Worm (Caenorhabditis elegans): ENCODE measurements around the gene ttr-21.

The ttr-21 gene

ce11 chrV:13880163-13880562, 26.0 kb upstream of the ttr-21 start:
- no peak for TF ChIP-seq odd-2 (tag; optimal IDR thresholded peaks at IDR 0.05)
- TF ChIP-seq unc-42 (tag; optimal IDR thresholded peaks at IDR 0.05): peak; percentile 18

ce11 chrV:13879241-13879640, 25.0 kb upstream of the ttr-21 start, which contains the start of gene lbp-7:
lbp-7 (plus strand) TSS chrV:13879552.
- TF ChIP-seq C08G9.2 (tag; optimal IDR thresholded peaks at IDR 0.05): no peak
- TF ChIP-seq ceh-31 (tag; optimal IDR thresholded peaks at IDR 0.05): no peak
- TF ChIP-seq pqm-1 (tag; optimal IDR thresholded peaks at IDR 0.05): no peak
- no peak for TF ChIP-seq npax-4 (tag; optimal IDR thresholded peaks at IDR 0.05)
- no peak for TF ChIP-seq T23F11.4 (GFP tag; optimal IDR thresholded peaks at IDR 0.05)
- TF ChIP-seq ahr-1 (tag; optimal IDR thresholded peaks at IDR 0.05): no peak
- TF ChIP-seq dmd-4 (tag; optimal IDR thresholded peaks at IDR 0.05; ENCODE audit: borderline replicate concordance): no peak
- TF ChIP-seq nfya-1 (tag; optimal IDR thresholded peaks at IDR 0.05): no peak

ce11 chrV:13878226-13878625, 24.0 kb upstream of the ttr-21 start:
- TF ChIP-seq hlh-15 (tag; optimal IDR thresholded peaks at IDR 0.05) (no peak), rnt-1 (tag; optimal IDR thresholded peaks at IDR 0.05) (no peak), unc-86 (tag; optimal IDR thresholded peaks at IDR 0.05) (no peak), C08G9.2 (tag; optimal IDR thresholded peaks at IDR 0.05) (no peak), dmd-4 (tag; optimal IDR thresholded peaks at IDR 0.05; ENCODE audit: borderline replicate concordance) (no peak), ceh-48 (tag; optimal IDR thresholded peaks at IDR 0.05) (no peak), C38D4.7 (GFP tag; optimal IDR thresholded peaks at IDR 0.05) (no peak), fax-1 (tag; optimal IDR thresholded peaks at IDR 0.05) (no peak), unc-3 (GFP tag; conservative IDR thresholded peaks at IDR 0.05) (no peak), unc-3 (tag; optimal IDR thresholded peaks at IDR 0.05) (no peak)

- TF ChIP-seq hlh-8 (tag; optimal IDR thresholded peaks at IDR 0.05) (no peak), ceh-30 (tag; optimal IDR thresholded peaks at IDR 0.05) (no peak), ceh-22 (tag; optimal IDR thresholded peaks at IDR 0.05) (no peak), lin-11 (tag; optimal IDR thresholded peaks at IDR 0.05) (no peak)
Observed at ce11 chrV:13876529-13876928, 22.3 kb upstream of the ttr-21 start, which contains the start of gene T22G5.1. T22G5.1 (plus strand) TSS chrV:13876829.

- TF ChIP-seq madf-2 (tag; optimal IDR thresholded peaks at IDR 0.05): no peak
Observed at ce11 chrV:13873323-13873722, 19.1 kb upstream of the ttr-21 start.

ce11 chrV:13872895-13873294, 18.7 kb upstream of the ttr-21 start, which contains the start of gene cpt-5:
cpt-5 (plus strand) TSS chrV:13873195.
- TF ChIP-seq F13H6.1 (tag; optimal IDR thresholded peaks at IDR 0.05) (no peak), rnt-1 (tag; optimal IDR thresholded peaks at IDR 0.05) (no peak), nhr-232 (tag; optimal IDR thresholded peaks at IDR 0.05) (no peak), hlh-8 (tag; optimal IDR thresholded peaks at IDR 0.05) (no peak), lim-6 (tag; optimal IDR thresholded peaks at IDR 0.05) (no peak), fax-1 (tag; optimal IDR thresholded peaks at IDR 0.05) (no peak), C38D4.7 (GFP tag; optimal IDR thresholded peaks at IDR 0.05) (no peak), ama-1 (optimal IDR thresholded peaks at IDR 0.05) (no peak), elt-2 (tag; optimal IDR thresholded peaks at IDR 0.05) (no peak), pros-1 (tag; optimal IDR thresholded peaks at IDR 0.05) (no peak), T23F11.4 (GFP tag; optimal IDR thresholded peaks at IDR 0.05) (no peak), pat-9 (tag; optimal IDR thresholded peaks at IDR 0.05) (no peak), syd-9 (tag; optimal IDR thresholded peaks at IDR 0.05) (no peak), unc-55 (GFP tag; optimal IDR thresholded peaks at IDR 0.05) (no peak), ceh-45 (GFP tag; IDR thresholded peaks at IDR 0.05) (no peak), madf-2 (tag; optimal IDR thresholded peaks at IDR 0.05) (no peak), fkh-6 (tag; optimal IDR thresholded peaks at IDR 0.05) (no peak), eyg-1 (tag; optimal IDR thresholded peaks at IDR 0.05) (no peak), odd-2 (tag; optimal IDR thresholded peaks at IDR 0.05) (no peak)

All from whole organism, late embryonic.